Worm (Caenorhabditis elegans) whole organism, L1 larva: Measurements from ENCODE around the gene fbxa-171.
"Not testable (repeated sequence)": the region's sequence is repeated elsewhere in the genome, so short reads cannot be mapped to it uniquely, and the experiment has no call there.

Source experiments
- alr-1 ChIP-seq: fragments of 200-800 bp; sonication (Bioruptor generic); optimal IDR thresholded peaks from 2 replicates; lab custom pipeline; 2018; ENCODE audit warnings: borderline replicate concordance, mild to moderate bottlenecking, missing genetic modification characterization, missing compliant biosample characterization
- ama-1 ChIP-seq: fragments of 150-350 bp; optimal IDR thresholded peaks from 2 replicates; lab custom pipeline; 2014
- blmp-1 ChIP-seq: fragments of 150-350 bp; optimal IDR thresholded peaks from 2 replicates; lab custom pipeline; 2014; ENCODE audit warnings: missing biosample characterization, missing genetic modification characterization
- ceh-63 ChIP-seq: fragments of 200-800 bp; sonication (Bioruptor generic); optimal IDR thresholded peaks from 2 replicates; lab custom pipeline; 2018; ENCODE audit warnings: mild to moderate bottlenecking, missing genetic modification characterization, missing compliant biosample characterization
- ceh-8 ChIP-seq: fragments of 200-800 bp; sonication (Bioruptor generic); optimal IDR thresholded peaks from 2 replicates; lab custom pipeline; 2018; ENCODE audit warnings: mild to moderate bottlenecking, missing genetic modification characterization, moderate library complexity, missing compliant biosample characterization
- dsc-1 ChIP-seq: sonication (generic microtip); optimal IDR thresholded peaks from 2 replicates; lab custom pipeline; 2016; ENCODE audit warnings: mild to moderate bottlenecking, missing genetic modification characterization, missing compliant biosample characterization
- efl-1 ChIP-seq, 4 experiments: fragments of 150-350 bp; optimal IDR thresholded peaks in 3 of 4; peaks in 1 of 4; 1 replicate in 1 of 4; 2 replicates in 3 of 4; lab custom pipeline; 2014; ENCODE audit warnings: missing biosample characterization in 2 of 4, missing genetic modification characterization in 2 of 4, missing genetic modification reagents in 2 of 4
- egl-13 ChIP-seq: sonication (generic microtip); optimal IDR thresholded peaks from 2 replicates; lab custom pipeline; 2016; ENCODE audit warnings: missing genotype, missing genetic modification reagents, missing genetic modification characterization, missing compliant biosample characterization
- elt-3 ChIP-seq, 6 experiments: fragments of 150-350 bp in 1 of 6; sonication (generic microtip); optimal IDR thresholded peaks; 2 replicates each; lab custom pipeline; 2017 to 2018; ENCODE audit warnings: missing biosample characterization in 6 of 6, missing genetic modification characterization in 6 of 6, inconsistent platforms in 1 of 6
- ets-5 ChIP-seq: fragments of 200-800 bp; sonication (Bioruptor generic); IDR thresholded peaks from 2 replicates; pipeline ENCODE4 v1.3.6; 2022; ENCODE audit warnings: missing genetic modification characterization, missing compliant biosample characterization
- fos-1 ChIP-seq: fragments of 150-350 bp; optimal IDR thresholded peaks from 2 replicates; lab custom pipeline; 2014; ENCODE audit warnings: missing biosample characterization, missing genetic modification characterization
- grh-1 ChIP-seq: fragments of 200-800 bp; sonication (Bioruptor generic); IDR thresholded peaks from 2 replicates; pipeline ENCODE4 v1.3.6; 2022; ENCODE audit warnings: missing genetic modification reagents, missing genetic modification characterization, missing compliant biosample characterization
- hlh-17 ChIP-seq: fragments of 200-800 bp; sonication (Bioruptor generic); optimal IDR thresholded peaks from 2 replicates; lab custom pipeline; 2018; ENCODE audit warnings: missing genetic modification characterization, mild to moderate bottlenecking, missing compliant biosample characterization, moderate library complexity, borderline replicate concordance
- isw-1 ChIP-seq: fragments of 200-800 bp; sonication (Bioruptor generic); IDR thresholded peaks from 2 replicates; pipeline ENCODE4 v1.3.6; 2022; ENCODE audit warnings: missing genetic modification characterization, missing compliant biosample characterization
- jun-1 ChIP-seq: fragments of 150-350 bp; optimal IDR thresholded peaks from 2 replicates; lab custom pipeline; 2014; ENCODE audit warnings: missing biosample characterization, missing genetic modification reagents, missing genetic modification characterization
- lin-13 ChIP-seq: fragments of 150-350 bp; optimal IDR thresholded peaks from 2 replicates; lab custom pipeline; 2014; ENCODE audit warnings: missing biosample characterization, missing genetic modification reagents, missing genetic modification characterization
- lin-15B ChIP-seq: fragments of 150-350 bp; sonication (generic microtip); optimal IDR thresholded peaks from 3 replicates; lab custom pipeline; 2014; ENCODE audit warnings: missing biosample characterization, missing genetic modification characterization
- lsy-2 ChIP-seq, 2 experiments: fragments of 150-350 bp; optimal IDR thresholded peaks; 2 replicates each; lab custom pipeline; 2014; ENCODE audit warnings: missing biosample characterization in 2 of 2, missing genetic modification characterization in 2 of 2
- mef-2 ChIP-seq: fragments of 150-350 bp; optimal IDR thresholded peaks from 2 replicates; lab custom pipeline; 2014; ENCODE audit warnings: missing biosample characterization, missing genetic modification characterization
- mep-1 ChIP-seq: fragments of 150-350 bp; optimal IDR thresholded peaks from 2 replicates; lab custom pipeline; 2014; ENCODE audit warnings: missing biosample characterization, missing genetic modification characterization
- nhr-12 ChIP-seq: sonication (generic microtip); optimal IDR thresholded peaks from 2 replicates; lab custom pipeline; 2017; ENCODE audit warnings: missing biosample characterization, missing genetic modification characterization
- nhr-20 ChIP-seq: sonication (generic microtip); optimal IDR thresholded peaks from 2 replicates; lab custom pipeline; 2016; ENCODE audit warnings: mild to moderate bottlenecking, missing genetic modification characterization, missing compliant biosample characterization
- nhr-47 ChIP-seq: sonication (generic microtip); optimal IDR thresholded peaks from 2 replicates; lab custom pipeline; 2016; ENCODE audit warnings: mild to moderate bottlenecking, missing genetic modification characterization, moderate library complexity, missing compliant biosample characterization
- nhr-84 ChIP-seq: sonication (generic microtip); optimal IDR thresholded peaks from 2 replicates; lab custom pipeline; 2017; ENCODE audit warnings: missing biosample characterization, missing genetic modification characterization
- nhr-85 ChIP-seq: sonication (generic microtip); peaks from one replicate; lab custom pipeline; 2016; ENCODE audit warnings: missing genetic modification characterization, inconsistent platforms, missing compliant biosample characterization
- pag-3 ChIP-seq: sonication (generic microtip); optimal IDR thresholded peaks from 2 replicates; lab custom pipeline; 2017; ENCODE audit warnings: missing genetic modification characterization, mild to moderate bottlenecking, missing compliant biosample characterization, antibody characterized with exemption, borderline replicate concordance; ENCODE audit not compliant: insufficient read depth
- pqm-1 ChIP-seq: sonication (generic microtip); optimal IDR thresholded peaks from 3 replicates; lab custom pipeline; 2017; ENCODE audit warnings: missing biosample characterization, missing genetic modification characterization
- skn-1 ChIP-seq: fragments of 150-350 bp; optimal IDR thresholded peaks from 2 replicates; lab custom pipeline; 2014; ENCODE audit warnings: missing biosample characterization, missing genetic modification characterization
- snpc-4 ChIP-seq: fragments of 150-350 bp; optimal IDR thresholded peaks from 2 replicates; lab custom pipeline; 2014; ENCODE audit warnings: missing biosample characterization, missing genetic modification characterization
- snu-23 ChIP-seq: sonication (generic microtip); optimal IDR thresholded peaks from 2 replicates; lab custom pipeline; 2016; ENCODE audit warnings: missing genetic modification characterization, missing compliant biosample characterization
- sup-37 ChIP-seq: fragments of 200-800 bp; sonication (Bioruptor generic); optimal IDR thresholded peaks from 2 replicates; lab custom pipeline; 2018; ENCODE audit warnings: mild to moderate bottlenecking, missing genetic modification characterization, missing compliant biosample characterization
- tbx-2 ChIP-seq: sonication (generic microtip); optimal IDR thresholded peaks from 2 replicates; lab custom pipeline; 2016; ENCODE audit warnings: missing genetic modification characterization, missing compliant biosample characterization
- unc-62 ChIP-seq: fragments of 150-350 bp; optimal IDR thresholded peaks from 2 replicates; lab custom pipeline; 2014; ENCODE audit warnings: missing biosample characterization, missing genetic modification reagents, missing genetic modification characterization
- unc-86 ChIP-seq: sonication (generic microtip); optimal IDR thresholded peaks from 2 replicates; lab custom pipeline; 2016; ENCODE audit warnings: missing genetic modification characterization, missing compliant biosample characterization
- vab-15 ChIP-seq: sonication (generic microtip); optimal IDR thresholded peaks from 2 replicates; lab custom pipeline; 2017; ENCODE audit warnings: missing genotype, mild to moderate bottlenecking, missing genetic modification characterization, missing compliant biosample characterization
- zip-4 ChIP-seq: fragments of 200-800 bp; sonication (Bioruptor generic); optimal IDR thresholded peaks from 2 replicates; lab custom pipeline; 2018; ENCODE audit warnings: mild to moderate bottlenecking, missing genetic modification characterization, moderate library complexity, missing compliant biosample characterization

The fbxa-171 gene

ce11 chrV:17565903-17566302, at the start of gene fbxa-171:
Gene fbxa-171 (minus strand): TSS chrV:17566003.
- TF ChIP-seq egl-13 (tag; lab: Kevin White, UChicago) (no peak), efl-1 (optimal IDR thresholded peaks at IDR 0.05; lab: Kevin White, UChicago) (no peak), efl-1 (GFP tag; optimal IDR thresholded peaks at IDR 0.05 in 1 of 2; lab: Kevin White, UChicago) (peak in 1 of 2 experiments; percentile 7), zip-4 (GFP tag; lab: Kevin White, UChicago) (no peak)

DNA sequence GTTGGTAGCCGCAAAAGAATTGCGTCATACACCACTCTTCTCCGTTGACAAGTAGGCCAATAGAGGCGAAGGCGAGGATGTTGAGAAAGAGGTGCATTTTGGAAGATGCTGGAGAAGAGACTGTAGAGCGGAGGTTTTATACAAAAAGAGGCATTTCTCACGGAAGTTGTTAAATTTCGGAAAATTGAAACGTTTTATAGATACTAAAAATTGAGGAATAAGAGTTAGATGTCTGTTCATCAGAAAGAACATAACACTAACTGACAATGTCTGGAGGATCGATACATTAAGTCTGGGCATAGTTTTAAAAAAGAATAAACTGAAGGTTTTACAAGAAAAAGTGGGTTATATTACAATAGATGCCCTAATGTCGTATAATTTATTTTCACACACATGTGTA, 48.4 kb upstream of the fbxa-171 start, which contains the start of gene Y6G8.14:
Gene Y6G8.14, minus strand, starts transcription at position 101 of the 400 bp plus-strand sequence.
- no peak for TF ChIP-seq lin-15B
- TF ChIP-seq sup-37 (GFP tag; lab: Kevin White, UChicago), result no peak
- no peak for TF ChIP-seq ceh-63
- TF ChIP-seq mep-1 (tag; lab: Kevin White, UChicago), result no peak
- TF ChIP-seq vab-15, result no peak
- no peak for TF ChIP-seq ets-5 (GFP tag; lab: Robert Waterston, UW)
- TF ChIP-seq dsc-1 (tag; lab: Kevin White, UChicago), result no peak
- TF ChIP-seq, all 84 proteins: peak for 0

- TF ChIP-seq lin-13 (GFP tag; lab: Kevin White, UChicago); skn-1 (tag; lab: Kevin White, UChicago); mep-1 (tag; lab: Kevin White, UChicago): not testable (repeated sequence)
These were observed 44.7 kb upstream of the fbxa-171 start, which contains the start of gene Y6G8.15 for ce11 chrV:17610503-17610902. Gene Y6G8.15 (minus strand): TSS chrV:17610603.

DNA sequence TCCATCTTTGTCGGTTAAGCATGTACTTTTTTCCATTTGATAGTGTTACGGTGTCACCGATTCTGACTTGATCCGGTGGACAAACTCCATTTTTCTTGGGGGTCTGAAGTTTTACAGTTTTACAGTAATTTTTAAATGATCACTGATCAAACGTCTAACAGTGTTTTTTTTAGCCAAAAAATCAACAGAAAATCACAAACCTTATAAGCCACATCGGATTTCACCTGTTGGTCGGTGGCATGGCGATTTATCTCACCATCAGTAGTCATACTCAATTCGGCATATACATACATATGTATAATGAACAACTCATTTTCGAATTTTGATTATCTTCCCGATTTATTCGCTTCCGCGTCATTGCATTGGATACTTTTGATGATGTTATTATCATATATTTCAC, 42.0 kb upstream of the fbxa-171 start, which contains the start of gene srz-91:
Gene srz-91, plus strand, starts transcription at position 301 of the 400 bp plus-strand sequence.
- no peak for TF ChIP-seq lsy-2 (tag; optimal IDR thresholded peaks at IDR 0.05; lab: Kevin White, UChicago)
- no peak for TF ChIP-seq grh-1 (GFP tag; lab: Robert Waterston, UW)
- no peak for TF ChIP-seq nhr-84 (tag; lab: Kevin White, UChicago)
- no peak for TF ChIP-seq snpc-4 (tag; lab: Kevin White, UChicago)
- TF ChIP-seq nhr-85 (tag; lab: Kevin White, UChicago), result no peak
- TF ChIP-seq skn-1 (tag; lab: Kevin White, UChicago), result no peak
- TF ChIP-seq ama-1, result no peak
- TF ChIP-seq pag-3 (tag; lab: Kevin White, UChicago), result no peak
- TF ChIP-seq jun-1 (tag; lab: Kevin White, UChicago), result no peak
- TF ChIP-seq mef-2 (tag; lab: Kevin White, UChicago), result no peak
- no peak for TF ChIP-seq elt-3 (tag; optimal IDR thresholded peaks at IDR 0.05; lab: Kevin White, UChicago)
- TF ChIP-seq pqm-1, result no peak
- no peak for TF ChIP-seq fos-1 (tag; lab: Kevin White, UChicago)
- no peak for TF ChIP-seq ceh-8 (GFP tag; lab: Kevin White, UChicago)
- no peak for TF ChIP-seq blmp-1 (tag; lab: Kevin White, UChicago)

DNA sequence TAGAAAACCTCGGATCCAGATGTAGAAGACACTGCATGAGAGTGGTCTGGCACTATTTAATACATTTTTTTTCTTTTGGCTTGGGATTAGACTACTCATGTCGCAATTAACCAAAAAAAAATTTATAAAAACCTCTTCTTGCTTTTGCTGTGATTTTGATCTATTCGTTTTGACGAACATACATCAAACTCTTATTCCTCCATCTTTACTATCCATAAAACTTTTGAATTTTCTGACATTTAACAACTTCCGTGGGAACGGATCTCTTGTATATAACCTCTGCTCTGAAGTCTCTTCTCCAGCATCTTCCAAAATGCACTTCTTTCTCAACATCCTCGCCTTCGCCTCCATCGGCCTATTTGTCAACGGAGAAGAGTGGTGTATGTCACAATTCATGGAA, 40.2 kb upstream of the fbxa-171 start, which contains the start of gene Y6G8.16:
Gene Y6G8.16, plus strand, starts transcription at position 301 of the 400 bp plus-strand sequence.
- TF ChIP-seq unc-86 (tag; lab: Kevin White, UChicago); isw-1; snpc-4 (tag; lab: Kevin White, UChicago): not testable (repeated sequence)
- TF ChIP-seq, all 84 proteins: peak for 0; not testable (repeated sequence) for 84

- TF ChIP-seq unc-62 (GFP tag; lab: Kevin White, UChicago), result no peak
- TF ChIP-seq mep-1 (tag; lab: Kevin White, UChicago), result no peak
- TF ChIP-seq nhr-12 (tag; lab: Kevin White, UChicago), result no peak
- TF ChIP-seq ceh-8 (GFP tag; lab: Kevin White, UChicago), result no peak
- TF ChIP-seq pqm-1, result no peak
- TF ChIP-seq tbx-2 (tag; lab: Kevin White, UChicago), result no peak
- TF ChIP-seq nhr-20, result no peak
- no peak for TF ChIP-seq snu-23 (GFP tag; lab: Kevin White, UChicago)
- TF ChIP-seq ceh-63, result no peak
- TF ChIP-seq nhr-47 (tag; lab: Kevin White, UChicago), result no peak
- no peak for TF ChIP-seq alr-1
- no peak for TF ChIP-seq hlh-17 (GFP tag; lab: Kevin White, UChicago)
- TF ChIP-seq, all 84 proteins: peak for 0
These were observed 35.7 kb upstream of the fbxa-171 start, which contains the start of gene ztf-25 for ce11 chrV:17601520-17601919. Gene ztf-25 (plus strand): TSS chrV:17601820.
